Fruit fly (Drosophila melanogaster) whole organism, prepupa: ENCODE results near the gene ND-15.

ENCODE experiments used
- CG10631 ChIP-seq: fragments of 200-800 bp; sonication (Bioruptor generic); optimal IDR thresholded peaks from 2 replicates; lab custom pipeline; 2016; ENCODE audit warnings: missing biosample characterization, missing genetic modification characterization
- CG10669 ChIP-seq: fragments of 200-800 bp; sonication (Bioruptor generic); optimal IDR thresholded peaks from 3 replicates; lab custom pipeline; 2018; ENCODE audit warnings: missing biosample characterization, mild to moderate bottlenecking, missing genetic modification characterization, moderate library complexity
- CG11294 ChIP-seq: fragments of 200-800 bp; sonication (Bioruptor generic); IDR thresholded peaks from 2 replicates; pipeline ENCODE4 v1.3.6; 2022; ENCODE audit warnings: missing biosample characterization, missing genetic modification characterization
- CG11762 ChIP-seq: fragments of 200-800 bp; sonication (Bioruptor generic); optimal IDR thresholded peaks from 3 replicates; lab custom pipeline; 2016; ENCODE audit warnings: missing biosample characterization, missing genetic modification characterization; ENCODE audit not compliant: insufficient read depth
- CG11902 ChIP-seq: fragments of 200-800 bp; sonication (Bioruptor generic); optimal IDR thresholded peaks from 3 replicates; lab custom pipeline; 2016; ENCODE audit warnings: missing biosample characterization, missing genetic modification characterization
- CG15336 ChIP-seq: fragments of 200-800 bp; sonication (Bioruptor generic); IDR thresholded peaks from 2 replicates; pipeline ENCODE4 v1.3.6; 2022; ENCODE audit warnings: missing biosample characterization, missing genetic modification characterization
- CG1621 ChIP-seq: fragments of 200-800 bp; sonication (Bioruptor generic); optimal IDR thresholded peaks from 3 replicates; lab custom pipeline; 2018; ENCODE audit warnings: missing biosample characterization, mild to moderate bottlenecking, missing genetic modification characterization
- CG16779 ChIP-seq: fragments of 200-800 bp; sonication (Bioruptor generic); optimal IDR thresholded peaks from 3 replicates; lab custom pipeline; 2017; ENCODE audit warnings: missing biosample characterization, mild to moderate bottlenecking, missing genetic modification characterization
- CG3032 ChIP-seq: fragments of 200-800 bp; optimal IDR thresholded peaks from 2 replicates; lab custom pipeline; 2019; ENCODE audit warnings: missing biosample characterization, mild to moderate bottlenecking, missing genetic modification characterization, moderate library complexity
- CG32006 ChIP-seq: fragments of 200-800 bp; sonication (Bioruptor generic); optimal IDR thresholded peaks from 3 replicates; lab custom pipeline; 2017; ENCODE audit warnings: missing biosample characterization, mild to moderate bottlenecking, missing genetic modification characterization
- CG34406 ChIP-seq: fragments of 200-800 bp; sonication (Bioruptor generic); optimal IDR thresholded peaks from 3 replicates; lab custom pipeline; 2016; ENCODE audit warnings: missing biosample characterization, missing genetic modification characterization
- CG6163 ChIP-seq: fragments of 200-800 bp; sonication (Bioruptor generic); IDR thresholded peaks from 3 replicates; pipeline ENCODE4 v1.3.6; 2022; ENCODE audit warnings: missing biosample characterization, missing genetic modification characterization
- CG6276 ChIP-seq: fragments of 200-800 bp; sonication (Bioruptor generic); optimal IDR thresholded peaks from 2 replicates; lab custom pipeline; 2017; ENCODE audit warnings: missing biosample characterization, mild to moderate bottlenecking, missing genetic modification characterization
- CG6792 ChIP-seq: fragments of 200-800 bp; sonication (Bioruptor generic); optimal IDR thresholded peaks from 3 replicates; lab custom pipeline; 2016; ENCODE audit warnings: missing biosample characterization, missing genetic modification characterization
- CG6808 ChIP-seq: fragments of 200-800 bp; sonication (Bioruptor generic); optimal IDR thresholded peaks from 3 replicates; lab custom pipeline; 2017; ENCODE audit warnings: missing biosample characterization, missing genetic modification characterization, mild to moderate bottlenecking, moderate library complexity, missing genetic modification reagents
- CG6854 ChIP-seq: fragments of 200-800 bp; sonication (Bioruptor generic); optimal IDR thresholded peaks from 2 replicates; lab custom pipeline; 2017; ENCODE audit warnings: missing biosample characterization, mild to moderate bottlenecking, missing genetic modification characterization
- CG8319 ChIP-seq: fragments of 200-800 bp; sonication (Bioruptor generic); optimal IDR thresholded peaks from 3 replicates; lab custom pipeline; 2016; ENCODE audit warnings: missing biosample characterization, missing genetic modification characterization
- CG8632 ChIP-seq: fragments of 200-800 bp; sonication (Bioruptor generic); optimal IDR thresholded peaks from 3 replicates; lab custom pipeline; 2016; ENCODE audit warnings: missing biosample characterization, missing genetic modification characterization
- CG9139 ChIP-seq: fragments of 200-800 bp; sonication (Bioruptor generic); optimal IDR thresholded peaks from 3 replicates; lab custom pipeline; 2017; ENCODE audit warnings: missing biosample characterization, mild to moderate bottlenecking, missing genetic modification characterization
- Eip75B ChIP-seq: fragments of 200-800 bp; sonication (Bioruptor generic); optimal IDR thresholded peaks from 3 replicates; lab custom pipeline; 2016; ENCODE audit warnings: missing biosample characterization, missing genetic modification characterization
- Eip78C ChIP-seq: fragments of 200-800 bp; sonication (Bioruptor generic); peaks from one replicate; lab custom pipeline; 2016; ENCODE audit warnings: missing biosample characterization, missing genetic modification characterization
- Eip93F ChIP-seq: fragments of 200-800 bp; sonication (Bioruptor generic); optimal IDR thresholded peaks from 2 replicates; lab custom pipeline; 2016; ENCODE audit warnings: missing biosample characterization, mild to moderate bottlenecking, missing genetic modification characterization
- Ets96B ChIP-seq: fragments of 200-800 bp; optimal IDR thresholded peaks from 2 replicates; lab custom pipeline; 2019; ENCODE audit warnings: missing biosample characterization, mild to moderate bottlenecking, missing genetic modification characterization, moderate library complexity
- Gug ChIP-seq: fragments of 200-800 bp; sonication (Bioruptor generic); IDR thresholded peaks from 2 replicates; pipeline ENCODE4 v1.3.6; 2022; ENCODE audit warnings: missing biosample characterization, missing genetic modification characterization
- Hr39 ChIP-seq: fragments of 200-800 bp; sonication (Bioruptor generic); optimal IDR thresholded peaks from 2 replicates; lab custom pipeline; 2016; ENCODE audit warnings: missing biosample characterization, missing genetic modification characterization
- Hr4 ChIP-seq: fragments of 200-800 bp; sonication (Bioruptor generic); optimal IDR thresholded peaks from 3 replicates; lab custom pipeline; 2016; ENCODE audit warnings: missing biosample characterization, missing genetic modification characterization
- Lpt ChIP-seq: fragments of 200-800 bp; sonication (Bioruptor generic); optimal IDR thresholded peaks from 3 replicates; lab custom pipeline; 2016; ENCODE audit warnings: missing biosample characterization, missing genetic modification characterization
- Met ChIP-seq: fragments of 200-800 bp; sonication (Bioruptor generic); optimal IDR thresholded peaks from 3 replicates; lab custom pipeline; 2016; ENCODE audit warnings: missing biosample characterization, missing genetic modification characterization
- OdsH ChIP-seq: fragments of 200-800 bp; sonication (Bioruptor generic); optimal IDR thresholded peaks from 3 replicates; lab custom pipeline; 2016; ENCODE audit warnings: missing biosample characterization, missing genetic modification characterization
- Sox102F ChIP-seq: fragments of 200-800 bp; sonication (Bioruptor generic); optimal IDR thresholded peaks from 2 replicates; lab custom pipeline; 2016; ENCODE audit warnings: missing biosample characterization, mild to moderate bottlenecking, missing genetic modification characterization
- Sox14 ChIP-seq: fragments of 200-800 bp; sonication (Bioruptor generic); optimal IDR thresholded peaks from 3 replicates; lab custom pipeline; 2016; ENCODE audit warnings: missing biosample characterization, missing genetic modification characterization
- Sox15 ChIP-seq: fragments of 200-800 bp; sonication (Bioruptor generic); optimal IDR thresholded peaks from 3 replicates; lab custom pipeline; 2016; ENCODE audit warnings: missing biosample characterization, missing genetic modification characterization
- cyc ChIP-seq: fragments of 200-800 bp; sonication (Bioruptor generic); optimal IDR thresholded peaks from 3 replicates; lab custom pipeline; 2016; ENCODE audit warnings: missing biosample characterization, missing genetic modification characterization
- dac ChIP-seq: fragments of 200-800 bp; sonication (Bioruptor generic); optimal IDR thresholded peaks from 2 replicates; lab custom pipeline; 2017; ENCODE audit warnings: missing biosample characterization, mild to moderate bottlenecking, missing genetic modification characterization
- dsx ChIP-seq: fragments of 200-800 bp; optimal IDR thresholded peaks from 3 replicates; lab custom pipeline; 2019; ENCODE audit warnings: missing biosample characterization, mild to moderate bottlenecking, missing genetic modification characterization, moderate library complexity; ENCODE audit not compliant: poor library complexity, severe bottlenecking
- fd59A ChIP-seq: fragments of 200-800 bp; sonication (Bioruptor generic); optimal IDR thresholded peaks from 2 replicates; lab custom pipeline; 2017; ENCODE audit warnings: missing biosample characterization, mild to moderate bottlenecking, missing genetic modification characterization, missing genetic modification reagents
- fd85E ChIP-seq: fragments of 200-800 bp; sonication (Bioruptor generic); optimal IDR thresholded peaks from 3 replicates; lab custom pipeline; 2016; ENCODE audit warnings: missing biosample characterization, missing genetic modification characterization
- fkh ChIP-seq: fragments of 200-800 bp; sonication (Bioruptor generic); optimal IDR thresholded peaks from 3 replicates; lab custom pipeline; 2017; ENCODE audit warnings: missing biosample characterization, mild to moderate bottlenecking, missing genetic modification characterization, moderate library complexity
- lz ChIP-seq: fragments of 200-800 bp; sonication (Bioruptor generic); optimal IDR thresholded peaks from 3 replicates; lab custom pipeline; 2016; ENCODE audit warnings: missing biosample characterization, missing genetic modification characterization
- salr ChIP-seq, 2 experiments: fragments of 200-800 bp; sonication (Bioruptor generic); optimal IDR thresholded peaks; 3 replicates each; lab custom pipeline; 2016 to 2018; ENCODE audit warnings: missing biosample characterization in 2 of 2, missing genetic modification characterization in 2 of 2, mild to moderate bottlenecking in 1 of 2
- spab ChIP-seq: fragments of 200-800 bp; sonication (Bioruptor generic); optimal IDR thresholded peaks from 2 replicates; lab custom pipeline; 2017; ENCODE audit warnings: missing biosample characterization, mild to moderate bottlenecking, missing genetic modification characterization, missing genetic modification reagents
- ss ChIP-seq, 2 experiments: fragments of 200-800 bp; sonication (Bioruptor generic); optimal IDR thresholded peaks; 2 replicates in 1 of 2; 3 replicates in 1 of 2; lab custom pipeline; 2017 to 2018; ENCODE audit warnings: mild to moderate bottlenecking in 2 of 2, missing biosample characterization in 2 of 2, missing genetic modification characterization in 2 of 2, moderate library complexity in 1 of 2
- svp ChIP-seq: fragments of 200-800 bp; sonication (Bioruptor generic); peaks from one replicate; lab custom pipeline; 2016; ENCODE audit warnings: missing biosample characterization, missing genetic modification characterization
- vri ChIP-seq: fragments of 200-800 bp; sonication (Bioruptor generic); optimal IDR thresholded peaks from 3 replicates; lab custom pipeline; 2016; ENCODE audit warnings: missing biosample characterization, mild to moderate bottlenecking, missing genetic modification characterization

ND-15 gene

dm6 chr2L:116388-116787 is 1.9 kb downstream of the ND-15 start, which contains the start of gene CG13694:
Gene CG13694 (minus strand): TSS chr2L:116488.
- TF ChIP-seq OdsH (GFP tag; lab: Kevin White, UChicago) = no peak
- no peak for TF ChIP-seq fkh (GFP tag; lab: Kevin White, UChicago)
- no peak for TF ChIP-seq CG10631 (GFP tag; lab: Kevin White, UChicago)

dm6 chr2L:117750-118149 is 3.2 kb downstream of the ND-15 start:
- TF ChIP-seq Lpt (no peak), fkh (GFP tag; lab: Kevin White, UChicago) (peak; percentile 60), spab (GFP tag; lab: Kevin White, UChicago) (no peak), CG9139 (GFP tag; lab: Kevin White, UChicago) (no peak)

- no peak for TF ChIP-seq CG6792 (GFP tag; lab: Kevin White, UChicago)
- TF ChIP-seq CG6276 = peak; percentile 65
- no peak for TF ChIP-seq dsx (GFP tag; lab: Kevin White, UChicago)
- no peak; the same call in 1 of the 2 replicates for TF ChIP-seq CG15336 (GFP tag; lab: Robert Waterston, UW)
- peak; percentile 8 for TF ChIP-seq Eip93F (GFP tag; lab: Kevin White, UChicago)
- TF ChIP-seq Met (GFP tag; lab: Kevin White, UChicago) = peak; percentile 41
- peak; percentile 21 for TF ChIP-seq CG10669 (GFP tag; lab: Kevin White, UChicago)
- TF ChIP-seq Eip78C (GFP tag; lab: Kevin White, UChicago) = peak; percentile 76
- TF ChIP-seq lz (GFP tag; lab: Kevin White, UChicago) = no peak
- no peak for TF ChIP-seq Gug
- TF ChIP-seq salr (GFP tag; optimal IDR thresholded peaks at IDR 0.05; lab: Kevin White, UChicago) = peak in 1 of 2 experiments; percentile 20
- TF ChIP-seq dac (GFP tag; lab: Kevin White, UChicago) = no peak
- TF ChIP-seq CG6163 (GFP tag; lab: Robert Waterston, UW) = no peak
- TF ChIP-seq fd59A (GFP tag; lab: Kevin White, UChicago) = no peak
- TF ChIP-seq CG11902 (GFP tag; lab: Kevin White, UChicago) = no peak
- TF ChIP-seq Lpt = no peak
- TF ChIP-seq CG32006 = peak; percentile 74
- TF ChIP-seq CG1621 (tag; lab: Kevin White, UChicago) = no peak
- no peak for TF ChIP-seq CG6854 (GFP tag; lab: Kevin White, UChicago)
- no peak for TF ChIP-seq fkh (GFP tag; lab: Kevin White, UChicago)
- peak; percentile 10 for TF ChIP-seq Sox14 (GFP tag; lab: Kevin White, UChicago)
- TF ChIP-seq Ets96B (tag; lab: Kevin White, UChicago) = no peak
- TF ChIP-seq CG8632 = no peak
- TF ChIP-seq cyc = no peak
- TF ChIP-seq Hr4 = peak; percentile 62
- no peak for TF ChIP-seq ss (GFP tag; optimal IDR thresholded peaks at IDR 0.05; lab: Kevin White, UChicago)
- TF ChIP-seq Eip75B (GFP tag; lab: Kevin White, UChicago) = no peak
- TF ChIP-seq Hr39 = no peak
- no peak for TF ChIP-seq spab (GFP tag; lab: Kevin White, UChicago)
- TF ChIP-seq CG9139 (GFP tag; lab: Kevin White, UChicago) = no peak
- no peak for TF ChIP-seq Sox102F (GFP tag; lab: Kevin White, UChicago)
- no peak for TF ChIP-seq CG34406 (GFP tag; lab: Kevin White, UChicago)
- TF ChIP-seq CG11762 (GFP tag; lab: Kevin White, UChicago) = no peak
- no peak for TF ChIP-seq fd85E (GFP tag; lab: Kevin White, UChicago)
- TF ChIP-seq CG11294 (GFP tag; lab: Robert Waterston, UW) = no peak
- TF ChIP-seq CG16779 (tag; lab: Kevin White, UChicago) = no peak
- no peak for TF ChIP-seq OdsH (GFP tag; lab: Kevin White, UChicago)
- no peak for TF ChIP-seq Sox15 (GFP tag; lab: Kevin White, UChicago)
- peak; percentile 84 for TF ChIP-seq svp (GFP tag; lab: Kevin White, UChicago)
- TF ChIP-seq vri (GFP tag; lab: Kevin White, UChicago) = no peak
- peak; percentile 18 for TF ChIP-seq CG10631 (GFP tag; lab: Kevin White, UChicago)
- TF ChIP-seq CG8319 (GFP tag; lab: Kevin White, UChicago) = no peak
- TF ChIP-seq CG6808 = no peak
- TF ChIP-seq CG3032 (tag; lab: Kevin White, UChicago) = no peak
These were observed 6.2 kb downstream of the ND-15 start for dm6 chr2L:120492-121455.
